Fruit fly (Drosophila melanogaster) whole organism, prepupa: Measurements from ENCODE around the gene CG4362.

Experiments used
- Blimp-1 ChIP-seq: fragments of 200-800 bp; sonication (Bioruptor generic); optimal IDR thresholded peaks from 3 replicates; lab custom pipeline; 2017; ENCODE audit warnings: missing biosample characterization, missing genetic modification characterization, mild to moderate bottlenecking, moderate library complexity, missing genetic modification reagents
- CG10631 ChIP-seq: fragments of 200-800 bp; sonication (Bioruptor generic); optimal IDR thresholded peaks from 2 replicates; lab custom pipeline; 2016; ENCODE audit warnings: missing biosample characterization, missing genetic modification characterization
- CG10669 ChIP-seq: fragments of 200-800 bp; sonication (Bioruptor generic); optimal IDR thresholded peaks from 3 replicates; lab custom pipeline; 2018; ENCODE audit warnings: missing biosample characterization, mild to moderate bottlenecking, missing genetic modification characterization, moderate library complexity
- CG11294 ChIP-seq: fragments of 200-800 bp; sonication (Bioruptor generic); IDR thresholded peaks from 2 replicates; pipeline ENCODE4 v1.3.6; 2022; ENCODE audit warnings: missing biosample characterization, missing genetic modification characterization
- CG11902 ChIP-seq: fragments of 200-800 bp; sonication (Bioruptor generic); optimal IDR thresholded peaks from 3 replicates; lab custom pipeline; 2016; ENCODE audit warnings: missing biosample characterization, missing genetic modification characterization
- CG15336 ChIP-seq: fragments of 200-800 bp; sonication (Bioruptor generic); IDR thresholded peaks from 2 replicates; pipeline ENCODE4 v1.3.6; 2022; ENCODE audit warnings: missing biosample characterization, missing genetic modification characterization
- CG1621 ChIP-seq: fragments of 200-800 bp; sonication (Bioruptor generic); optimal IDR thresholded peaks from 3 replicates; lab custom pipeline; 2018; ENCODE audit warnings: missing biosample characterization, mild to moderate bottlenecking, missing genetic modification characterization
- CG16779 ChIP-seq: fragments of 200-800 bp; sonication (Bioruptor generic); optimal IDR thresholded peaks from 3 replicates; lab custom pipeline; 2017; ENCODE audit warnings: missing biosample characterization, mild to moderate bottlenecking, missing genetic modification characterization
- CG3032 ChIP-seq: fragments of 200-800 bp; optimal IDR thresholded peaks from 2 replicates; lab custom pipeline; 2019; ENCODE audit warnings: missing biosample characterization, mild to moderate bottlenecking, missing genetic modification characterization, moderate library complexity
- CG34406 ChIP-seq: fragments of 200-800 bp; sonication (Bioruptor generic); optimal IDR thresholded peaks from 3 replicates; lab custom pipeline; 2016; ENCODE audit warnings: missing biosample characterization, missing genetic modification characterization
- CG3919 ChIP-seq: fragments of 200-800 bp; sonication (Bioruptor generic); optimal IDR thresholded peaks from 3 replicates; lab custom pipeline; 2016; ENCODE audit warnings: missing biosample characterization, missing genetic modification characterization
- CG4318 ChIP-seq: fragments of 200-800 bp; sonication (Bioruptor generic); optimal IDR thresholded peaks from 3 replicates; lab custom pipeline; 2017; ENCODE audit warnings: missing biosample characterization, mild to moderate bottlenecking, missing genetic modification characterization
- CG6163 ChIP-seq: fragments of 200-800 bp; sonication (Bioruptor generic); IDR thresholded peaks from 3 replicates; pipeline ENCODE4 v1.3.6; 2022; ENCODE audit warnings: missing biosample characterization, missing genetic modification characterization
- CG6276 ChIP-seq: fragments of 200-800 bp; sonication (Bioruptor generic); optimal IDR thresholded peaks from 2 replicates; lab custom pipeline; 2017; ENCODE audit warnings: missing biosample characterization, mild to moderate bottlenecking, missing genetic modification characterization
- CG6792 ChIP-seq: fragments of 200-800 bp; sonication (Bioruptor generic); optimal IDR thresholded peaks from 3 replicates; lab custom pipeline; 2016; ENCODE audit warnings: missing biosample characterization, missing genetic modification characterization
- CG6854 ChIP-seq: fragments of 200-800 bp; sonication (Bioruptor generic); optimal IDR thresholded peaks from 2 replicates; lab custom pipeline; 2017; ENCODE audit warnings: missing biosample characterization, mild to moderate bottlenecking, missing genetic modification characterization
- CG9139 ChIP-seq: fragments of 200-800 bp; sonication (Bioruptor generic); optimal IDR thresholded peaks from 3 replicates; lab custom pipeline; 2017; ENCODE audit warnings: missing biosample characterization, mild to moderate bottlenecking, missing genetic modification characterization
- Eip78C ChIP-seq: fragments of 200-800 bp; sonication (Bioruptor generic); peaks from one replicate; lab custom pipeline; 2016; ENCODE audit warnings: missing biosample characterization, missing genetic modification characterization
- Ets21C ChIP-seq: fragments of 200-800 bp; sonication (Bioruptor generic); optimal IDR thresholded peaks from 3 replicates; lab custom pipeline; 2016; ENCODE audit warnings: missing biosample characterization, missing genetic modification characterization
- Gug ChIP-seq: fragments of 200-800 bp; sonication (Bioruptor generic); IDR thresholded peaks from 2 replicates; pipeline ENCODE4 v1.3.6; 2022; ENCODE audit warnings: missing biosample characterization, missing genetic modification characterization
- Hr38 ChIP-seq: sonication (Bioruptor generic); optimal IDR thresholded peaks from 2 replicates; lab custom pipeline; 2016; ENCODE audit warnings: missing biosample characterization, missing genetic modification characterization
- Hr39 ChIP-seq: fragments of 200-800 bp; sonication (Bioruptor generic); optimal IDR thresholded peaks from 2 replicates; lab custom pipeline; 2016; ENCODE audit warnings: missing biosample characterization, missing genetic modification characterization
- Hr4 ChIP-seq: fragments of 200-800 bp; sonication (Bioruptor generic); optimal IDR thresholded peaks from 3 replicates; lab custom pipeline; 2016; ENCODE audit warnings: missing biosample characterization, missing genetic modification characterization
- Lpt ChIP-seq: fragments of 200-800 bp; sonication (Bioruptor generic); optimal IDR thresholded peaks from 3 replicates; lab custom pipeline; 2016; ENCODE audit warnings: missing biosample characterization, missing genetic modification characterization
- OdsH ChIP-seq: fragments of 200-800 bp; sonication (Bioruptor generic); optimal IDR thresholded peaks from 3 replicates; lab custom pipeline; 2016; ENCODE audit warnings: missing biosample characterization, missing genetic modification characterization
- Smox ChIP-seq: fragments of 200-800 bp; sonication (Bioruptor generic); optimal IDR thresholded peaks from 3 replicates; lab custom pipeline; 2016; ENCODE audit warnings: missing biosample characterization, missing genetic modification characterization
- Sox102F ChIP-seq: fragments of 200-800 bp; sonication (Bioruptor generic); optimal IDR thresholded peaks from 2 replicates; lab custom pipeline; 2016; ENCODE audit warnings: missing biosample characterization, mild to moderate bottlenecking, missing genetic modification characterization
- Sox15 ChIP-seq: fragments of 200-800 bp; sonication (Bioruptor generic); optimal IDR thresholded peaks from 3 replicates; lab custom pipeline; 2016; ENCODE audit warnings: missing biosample characterization, missing genetic modification characterization
- achi ChIP-seq: fragments of 200-800 bp; sonication (Bioruptor generic); optimal IDR thresholded peaks from 3 replicates; lab custom pipeline; 2016; ENCODE audit warnings: missing biosample characterization, missing genetic modification characterization
- acj6 ChIP-seq: fragments of 200-800 bp; sonication (Bioruptor generic); optimal IDR thresholded peaks from 3 replicates; lab custom pipeline; 2016; ENCODE audit warnings: missing biosample characterization, missing genetic modification characterization
- cyc ChIP-seq: fragments of 200-800 bp; sonication (Bioruptor generic); optimal IDR thresholded peaks from 3 replicates; lab custom pipeline; 2016; ENCODE audit warnings: missing biosample characterization, missing genetic modification characterization
- dsx ChIP-seq: fragments of 200-800 bp; optimal IDR thresholded peaks from 3 replicates; lab custom pipeline; 2019; ENCODE audit warnings: missing biosample characterization, mild to moderate bottlenecking, missing genetic modification characterization, moderate library complexity; ENCODE audit not compliant: poor library complexity, severe bottlenecking
- eg ChIP-seq: fragments of 200-800 bp; sonication (Bioruptor generic); IDR thresholded peaks from 3 replicates; pipeline ENCODE4 v1.3.6; 2022; ENCODE audit warnings: missing biosample characterization, missing genetic modification characterization
- esn ChIP-seq: fragments of 200-800 bp; sonication (Bioruptor generic); optimal IDR thresholded peaks from 2 replicates; lab custom pipeline; 2016; ENCODE audit warnings: missing biosample characterization, mild to moderate bottlenecking, missing genetic modification characterization, moderate library complexity
- fd85E ChIP-seq: fragments of 200-800 bp; sonication (Bioruptor generic); optimal IDR thresholded peaks from 3 replicates; lab custom pipeline; 2016; ENCODE audit warnings: missing biosample characterization, missing genetic modification characterization
- fkh ChIP-seq: fragments of 200-800 bp; sonication (Bioruptor generic); optimal IDR thresholded peaks from 3 replicates; lab custom pipeline; 2017; ENCODE audit warnings: missing biosample characterization, mild to moderate bottlenecking, missing genetic modification characterization, moderate library complexity
- lz ChIP-seq: fragments of 200-800 bp; sonication (Bioruptor generic); optimal IDR thresholded peaks from 3 replicates; lab custom pipeline; 2016; ENCODE audit warnings: missing biosample characterization, missing genetic modification characterization
- salr ChIP-seq, 2 experiments: fragments of 200-800 bp; sonication (Bioruptor generic); optimal IDR thresholded peaks; 3 replicates each; lab custom pipeline; 2016 to 2018; ENCODE audit warnings: missing biosample characterization in 2 of 2, missing genetic modification characterization in 2 of 2, mild to moderate bottlenecking in 1 of 2
- spab ChIP-seq: fragments of 200-800 bp; sonication (Bioruptor generic); optimal IDR thresholded peaks from 2 replicates; lab custom pipeline; 2017; ENCODE audit warnings: missing biosample characterization, mild to moderate bottlenecking, missing genetic modification characterization, missing genetic modification reagents
- ss ChIP-seq, 2 experiments: fragments of 200-800 bp; sonication (Bioruptor generic); optimal IDR thresholded peaks; 2 replicates in 1 of 2; 3 replicates in 1 of 2; lab custom pipeline; 2017 to 2018; ENCODE audit warnings: mild to moderate bottlenecking in 2 of 2, missing biosample characterization in 2 of 2, missing genetic modification characterization in 2 of 2, moderate library complexity in 1 of 2
- svp ChIP-seq: fragments of 200-800 bp; sonication (Bioruptor generic); peaks from one replicate; lab custom pipeline; 2016; ENCODE audit warnings: missing biosample characterization, missing genetic modification characterization
- topi ChIP-seq: fragments of 200-800 bp; sonication (Bioruptor generic); optimal IDR thresholded peaks from 3 replicates; lab custom pipeline; 2016; ENCODE audit warnings: missing biosample characterization, missing genetic modification characterization
- vri ChIP-seq: fragments of 200-800 bp; sonication (Bioruptor generic); optimal IDR thresholded peaks from 3 replicates; lab custom pipeline; 2016; ENCODE audit warnings: missing biosample characterization, mild to moderate bottlenecking, missing genetic modification characterization

Gene CG4362

dm6 chr3R:20310905-20311304, 3.6 kb upstream of the CG4362 start (continued):
- no peak for TF ChIP-seq CG10669
- TF ChIP-seq acj6 (GFP tag; lab: Kevin White, UChicago), result peak; percentile 12
- TF ChIP-seq fd85E, result no peak
- no peak for TF ChIP-seq Blimp-1 (GFP tag; lab: Kevin White, UChicago)
- TF ChIP-seq svp (GFP tag; lab: Kevin White, UChicago), result peak; percentile 49
- TF ChIP-seq eg, result no peak
- TF ChIP-seq Eip78C (GFP tag; lab: Kevin White, UChicago), result peak; percentile 71
- TF ChIP-seq CG15336 (GFP tag; lab: Robert Waterston, UW), result no peak; the same call in 1 of the 2 replicates
- no peak for TF ChIP-seq CG34406 (GFP tag; lab: Kevin White, UChicago)
- no peak for TF ChIP-seq spab
- TF ChIP-seq Smox (GFP tag; lab: Kevin White, UChicago), result no peak
- no peak for TF ChIP-seq cyc (GFP tag; lab: Kevin White, UChicago)
- no peak for TF ChIP-seq dsx
- peak; percentile 36 for TF ChIP-seq CG6276 (GFP tag; lab: Kevin White, UChicago)
- TF ChIP-seq CG6792 (GFP tag; lab: Kevin White, UChicago), result no peak
- TF ChIP-seq Ets21C (GFP tag; lab: Kevin White, UChicago), result no peak
- no peak for TF ChIP-seq ss (GFP tag; optimal IDR thresholded peaks at IDR 0.05; lab: Kevin White, UChicago)
- TF ChIP-seq Hr39 (GFP tag; lab: Kevin White, UChicago), result peak; percentile 24
- peak; percentile 26 for TF ChIP-seq OdsH (GFP tag; lab: Kevin White, UChicago)
- peak; percentile 11 for TF ChIP-seq esn
- TF ChIP-seq, all 60 proteins: peak for 17

- no peak for TF ChIP-seq eg
- no peak for TF ChIP-seq spab
- TF ChIP-seq lz, result no peak
- no peak for TF ChIP-seq Gug (GFP tag; lab: Robert Waterston, UW)
- no peak for TF ChIP-seq vri
Measured at dm6 chr3R:20310498-20310822, 3.1 kb upstream of the CG4362 start.

dm6 chr3R:20309661-20310497, 2.5 kb upstream of the CG4362 start:
- TF ChIP-seq CG6163 (GFP tag; lab: Robert Waterston, UW), result peak; percentile 13; the same call in 1 of the 3 replicates
- peak; percentile 6; the same call in 1 of the 2 replicates for TF ChIP-seq CG11294 (GFP tag; lab: Robert Waterston, UW)
- TF ChIP-seq CG3032 (tag; lab: Kevin White, UChicago), result no peak
- peak; percentile 31 for TF ChIP-seq CG11902 (GFP tag; lab: Kevin White, UChicago)
- TF ChIP-seq esn, result peak; percentile 3
- peak; percentile 33 for TF ChIP-seq Eip78C (GFP tag; lab: Kevin White, UChicago)
- TF ChIP-seq spab, result no peak
- peak; percentile 66 for TF ChIP-seq svp (GFP tag; lab: Kevin White, UChicago)

- TF ChIP-seq CG6854 (GFP tag; lab: Kevin White, UChicago), result peak; percentile 94
- no peak for TF ChIP-seq Hr4
- TF ChIP-seq Hr38 (GFP tag; lab: Kevin White, UChicago), result no peak
- TF ChIP-seq ss (GFP tag; optimal IDR thresholded peaks at IDR 0.05; lab: Kevin White, UChicago), result peak; percentile 73 to 75
- no peak for TF ChIP-seq CG6792 (GFP tag; lab: Kevin White, UChicago)
- TF ChIP-seq CG10669, result peak; percentile 42
- TF ChIP-seq CG1621, result peak; percentile 55
- peak; percentile 26 for TF ChIP-seq achi (GFP tag; lab: Kevin White, UChicago)
- peak in 1 of 2 experiments; percentile 42 for TF ChIP-seq salr (GFP tag; optimal IDR thresholded peaks at IDR 0.05; lab: Kevin White, UChicago)
- peak; percentile 73 for TF ChIP-seq CG3919 (GFP tag; lab: Kevin White, UChicago)
- no peak for TF ChIP-seq Sox15 (GFP tag; lab: Kevin White, UChicago)
- TF ChIP-seq CG11294 (GFP tag; lab: Robert Waterston, UW), result peak; percentile 49; the same call in 1 of the 2 replicates
- no peak for TF ChIP-seq Smox (GFP tag; lab: Kevin White, UChicago)
- TF ChIP-seq acj6 (GFP tag; lab: Kevin White, UChicago), result no peak
- TF ChIP-seq Lpt (GFP tag; lab: Kevin White, UChicago), result peak; percentile 88
- no peak for TF ChIP-seq esn
- TF ChIP-seq CG10631, result no peak
- peak; percentile 86 for TF ChIP-seq Sox102F (GFP tag; lab: Kevin White, UChicago)
- TF ChIP-seq CG9139, result peak; percentile 75
- TF ChIP-seq fkh (GFP tag; lab: Kevin White, UChicago), result peak; percentile 51
- TF ChIP-seq CG16779 (tag; lab: Kevin White, UChicago), result peak; percentile 88
- peak; percentile 64 for TF ChIP-seq dsx
- TF ChIP-seq CG4318 (GFP tag; lab: Kevin White, UChicago), result no peak
- peak; percentile 36 for TF ChIP-seq topi (GFP tag; lab: Kevin White, UChicago)
Measured at dm6 chr3R:20308972-20309660, 1.8 kb upstream of the CG4362 start, which contains the start of gene Orp8. Gene Orp8, plus strand, starts transcription at chr3R:20309344.
